ENCODE assay signal across 5 fruit fly cellular contexts in genomic region chr3L:21060189-21061070, dm6.
TF ChIP-seq lines count a peak whose summit lies in the region.

No protein-coding gene starts in this region.

- TF ChIP-seq CTCF in whole organism, embryonic (GFP tag; optimal IDR thresholded peaks at IDR 0.05; lab: Kevin White, UChicago), result no peak

TF ChIP-seq in whole organism, adult, 20 proteins besides CTCF, POLR2A, EP300 and RAD21 (continues in another document):
- TF ChIP-seq CG11617 (GFP tag; optimal IDR thresholded peaks at IDR 0.05; lab: Kevin White, UChicago) (peak; percentile 23), CG1620 (GFP tag; optimal IDR thresholded peaks at IDR 0.05; lab: Kevin White, UChicago) (no peak), ovo (GFP tag; optimal IDR thresholded peaks at IDR 0.05; lab: Kevin White, UChicago) (no peak), Mnt (GFP tag; optimal IDR thresholded peaks at IDR 0.05; lab: Kevin White, UChicago) (no peak), CG5204 (GFP tag; optimal IDR thresholded peaks at IDR 0.05; lab: Kevin White, UChicago) (no peak), CG14711 (tag; optimal IDR thresholded peaks at IDR 0.05; lab: Kevin White, UChicago) (peak; percentile 44), pad (GFP tag; optimal IDR thresholded peaks at IDR 0.05; lab: Kevin White, UChicago) (peak; percentile 3), Clk (GFP tag; optimal IDR thresholded peaks at IDR 0.05; lab: Kevin White, UChicago) (no peak), kay (GFP tag; lab: Kevin White, UChicago; ENCODE audit: borderline replicate concordance) (peak; percentile 55), toe (GFP tag; optimal IDR thresholded peaks at IDR 0.05; lab: Kevin White, UChicago) (no peak), CG12768 (GFP tag; optimal IDR thresholded peaks at IDR 0.05; lab: Kevin White, UChicago) (peak; percentile 5), CG7101 (tag; optimal IDR thresholded peaks at IDR 0.05; lab: Kevin White, UChicago) (peak; percentile 27), tj (GFP tag; optimal IDR thresholded peaks at IDR 0.05; lab: Kevin White, UChicago) (no peak), cnc (optimal IDR thresholded peaks at IDR 0.05; lab: Kevin White, UChicago) (no peak), bab1 (GFP tag; optimal IDR thresholded peaks at IDR 0.05; lab: Kevin White, UChicago) (peak; percentile 17), Crg-1 (GFP tag; optimal IDR thresholded peaks at IDR 0.05; lab: Kevin White, UChicago) (no peak), cic (GFP tag; optimal IDR thresholded peaks at IDR 0.05; lab: Kevin White, UChicago) (no peak), CG7045 (GFP tag; optimal IDR thresholded peaks at IDR 0.05; lab: Kevin White, UChicago) (peak; percentile 13), CG33017 (tag; optimal IDR thresholded peaks at IDR 0.05; lab: Kevin White, UChicago) (peak; percentile 22)

TF ChIP-seq in whole organism, embryonic, 481 proteins besides CTCF, POLR2A, EP300 and RAD21 (continues in another document):
- TF ChIP-seq HLH3B (GFP tag; IDR thresholded peaks at IDR 0.05; lab: Robert Waterston, UW) (no peak), CG3281 (GFP tag; optimal IDR thresholded peaks at IDR 0.05; lab: Kevin White, UChicago) (no peak), fd96Cb (tag; optimal IDR thresholded peaks at IDR 0.05; lab: Kevin White, UChicago) (peak; percentile 35), scrt (GFP tag; optimal IDR thresholded peaks at IDR 0.05; lab: Kevin White, UChicago) (peak; percentile 2), ab (GFP tag; optimal IDR thresholded peaks at IDR 0.05; lab: Kevin White, UChicago) (no peak), bcd (GFP tag; optimal IDR thresholded peaks at IDR 0.05; lab: Kevin White, UChicago) (no peak), CG12071 (GFP tag; optimal IDR thresholded peaks at IDR 0.05; lab: Kevin White, UChicago) (no peak), ci (GFP tag; IDR thresholded peaks at IDR 0.05; lab: Robert Waterston, UW) (0 out of 3 replicates have a peak, but pooled peaks have one; percentile 7), sna (GFP tag; IDR thresholded peaks at IDR 0.05; lab: Robert Waterston, UW; ENCODE audit: partially characterized antibody) (no peak), Pdp1 (GFP tag; optimal IDR thresholded peaks at IDR 0.05; lab: Kevin White, UChicago) (peak in 1 of 2 experiments; percentile 64), Mes4 (GFP tag; optimal IDR thresholded peaks at IDR 0.05; lab: Kevin White, UChicago) (no peak), CG5953 (GFP tag; IDR thresholded peaks at IDR 0.05; lab: Robert Waterston, UW) (no peak), CG12236 (GFP tag; optimal IDR thresholded peaks at IDR 0.05; lab: Kevin White, UChicago) (no peak), CG11398 (GFP tag; optimal IDR thresholded peaks at IDR 0.05; lab: Kevin White, UChicago) (no peak), Adf1 (GFP tag; IDR thresholded peaks at IDR 0.05; lab: Robert Waterston, UW) (no peak), Nf-YA (GFP tag; IDR thresholded peaks at IDR 0.05; lab: Robert Waterston, UW) (no peak), CG14965 (GFP tag; optimal IDR thresholded peaks at IDR 0.05; lab: Kevin White, UChicago; ENCODE audit: borderline replicate concordance) (no peak), TFAM (GFP tag; optimal IDR thresholded peaks at IDR 0.05; lab: Kevin White, UChicago) (no peak)

TF ChIP-seq in whole organism, prepupa, 60 proteins besides CTCF, POLR2A, EP300 and RAD21 (continues in another document):
- TF ChIP-seq Ets21C (GFP tag; optimal IDR thresholded peaks at IDR 0.05; lab: Kevin White, UChicago) (peak; percentile 20), spab (GFP tag; optimal IDR thresholded peaks at IDR 0.05; lab: Kevin White, UChicago) (peak; percentile 9), CG8319 (GFP tag; optimal IDR thresholded peaks at IDR 0.05; lab: Kevin White, UChicago) (no peak), CG6808 (GFP tag; optimal IDR thresholded peaks at IDR 0.05; lab: Kevin White, UChicago) (no peak), net (GFP tag; optimal IDR thresholded peaks at IDR 0.05; lab: Kevin White, UChicago) (peak; percentile 49), Sox15 (GFP tag; optimal IDR thresholded peaks at IDR 0.05; lab: Kevin White, UChicago) (peak; percentile 23), CG10669 (GFP tag; optimal IDR thresholded peaks at IDR 0.05; lab: Kevin White, UChicago) (peak; percentile 40), svp (GFP tag; lab: Kevin White, UChicago) (no peak), fkh (GFP tag; optimal IDR thresholded peaks at IDR 0.05; lab: Kevin White, UChicago) (no peak), CG34406 (GFP tag; optimal IDR thresholded peaks at IDR 0.05; lab: Kevin White, UChicago) (peak; percentile 41), Eip78C (GFP tag; lab: Kevin White, UChicago) (peak; percentile 89), Sox102F (GFP tag; optimal IDR thresholded peaks at IDR 0.05; lab: Kevin White, UChicago) (peak; percentile 17), CG4318 (GFP tag; optimal IDR thresholded peaks at IDR 0.05; lab: Kevin White, UChicago) (peak; percentile 45), cyc (GFP tag; optimal IDR thresholded peaks at IDR 0.05; lab: Kevin White, UChicago) (peak; percentile 44), Hr4 (GFP tag; optimal IDR thresholded peaks at IDR 0.05; lab: Kevin White, UChicago) (peak; percentile 71), CG15336 (GFP tag; IDR thresholded peaks at IDR 0.05; lab: Robert Waterston, UW) (peak; percentile 56), Ets96B (tag; optimal IDR thresholded peaks at IDR 0.05; lab: Kevin White, UChicago) (peak; percentile 12), CG3919 (GFP tag; optimal IDR thresholded peaks at IDR 0.05; lab: Kevin White, UChicago) (peak; percentile 43), Smox (GFP tag; optimal IDR thresholded peaks at IDR 0.05; lab: Kevin White, UChicago) (peak; percentile 70), CG11902 (GFP tag; optimal IDR thresholded peaks at IDR 0.05; lab: Kevin White, UChicago) (peak; percentile 0)

TF ChIP-seq in whole organism, pupa, 21 proteins besides CTCF, POLR2A, EP300 and RAD21:
- TF ChIP-seq EcR (GFP tag; optimal IDR thresholded peaks at IDR 0.05; lab: Kevin White, UChicago) (no peak), CG10348 (GFP tag; IDR thresholded peaks at IDR 0.05; lab: Robert Waterston, UW) (no peak), CG17806 (tag; optimal IDR thresholded peaks at IDR 0.05; lab: Kevin White, UChicago) (peak; percentile 58), CG12605 (GFP tag; IDR thresholded peaks at IDR 0.05; lab: Robert Waterston, UW) (no peak), CG34367 (tag; optimal IDR thresholded peaks at IDR 0.05; lab: Kevin White, UChicago) (no peak), CG4496 (GFP tag; IDR thresholded peaks at IDR 0.05; lab: Robert Waterston, UW) (no peak), Pif1A (GFP tag; optimal IDR thresholded peaks at IDR 0.05; lab: Kevin White, UChicago) (peak; percentile 35), fd96Ca (GFP tag; IDR thresholded peaks at IDR 0.05; lab: Robert Waterston, UW) (no peak), Pif1B (GFP tag; optimal IDR thresholded peaks at IDR 0.05; lab: Kevin White, UChicago) (no peak), rn (GFP tag; IDR thresholded peaks at IDR 0.05; lab: Robert Waterston, UW) (no peak), CG15710 (tag; optimal IDR thresholded peaks at IDR 0.05; lab: Kevin White, UChicago) (no peak), Snoo (tag; optimal IDR thresholded peaks at IDR 0.05; lab: Kevin White, UChicago) (no peak), CG9948 (tag; optimal IDR thresholded peaks at IDR 0.05; lab: Kevin White, UChicago) (peak; percentile 57), gl (tag; optimal IDR thresholded peaks at IDR 0.05; lab: Kevin White, UChicago) (no peak), CG32121 (GFP tag; IDR thresholded peaks at IDR 0.05; lab: Robert Waterston, UW) (peak; percentile 22; the same call in 1 of the 2 replicates), CG8301 (tag; optimal IDR thresholded peaks at IDR 0.05; lab: Kevin White, UChicago) (peak; percentile 56), CG13204 (GFP tag; optimal IDR thresholded peaks at IDR 0.05; lab: Kevin White, UChicago) (no peak), Ets98B (GFP tag; IDR thresholded peaks at IDR 0.05; lab: Robert Waterston, UW) (no peak), CG14655 (GFP tag; optimal IDR thresholded peaks at IDR 0.05; lab: Kevin White, UChicago) (peak; percentile 60), CG8159 (tag; optimal IDR thresholded peaks at IDR 0.05; lab: Kevin White, UChicago) (peak; percentile 53), D1 (tag; optimal IDR thresholded peaks at IDR 0.05; lab: Kevin White, UChicago) (no peak)

TF ChIP-seq in whole organism, wandering third instar larva, 38 proteins besides CTCF, POLR2A, EP300 and RAD21:
- TF ChIP-seq HLH106 (tag; optimal IDR thresholded peaks at IDR 0.05; lab: Kevin White, UChicago) (peak; percentile 56), OdsH (GFP tag; optimal IDR thresholded peaks at IDR 0.05; lab: Kevin White, UChicago) (peak; percentile 54), Hnf4 (GFP tag; optimal IDR thresholded peaks at IDR 0.05; lab: Kevin White, UChicago) (peak; percentile 19), dl (GFP tag; optimal IDR thresholded peaks at IDR 0.05; lab: Kevin White, UChicago; ENCODE audit: insufficient read depth in 1 of 2, partially characterized antibody in 2 of 2) (peak; percentile 32 to 38), fru (GFP tag; optimal IDR thresholded peaks at IDR 0.05; lab: Kevin White, UChicago) (peak; percentile 50), psq (GFP tag; optimal IDR thresholded peaks at IDR 0.05; lab: Kevin White, UChicago) (peak; percentile 50), dmrt93B (GFP tag; optimal IDR thresholded peaks at IDR 0.05; lab: Kevin White, UChicago) (peak; percentile 15), Sp1 (GFP tag; optimal IDR thresholded peaks at IDR 0.05; lab: Kevin White, UChicago) (peak; percentile 69), tai (GFP tag; optimal IDR thresholded peaks at IDR 0.05; lab: Kevin White, UChicago) (peak; percentile 47), lola (GFP tag; optimal IDR thresholded peaks at IDR 0.05; lab: Kevin White, UChicago) (no peak), CrebA (GFP tag; optimal IDR thresholded peaks at IDR 0.05; lab: Kevin White, UChicago; ENCODE audit: borderline replicate concordance) (no peak), br (GFP tag; optimal IDR thresholded peaks at IDR 0.05; lab: Kevin White, UChicago) (peak; percentile 14), Abd-B (GFP tag; optimal IDR thresholded peaks at IDR 0.05; lab: Kevin White, UChicago) (no peak), foxo (GFP tag; optimal IDR thresholded peaks at IDR 0.05; lab: Kevin White, UChicago) (peak in 1 of 2 experiments; percentile 58), woc (GFP tag; optimal IDR thresholded peaks at IDR 0.05; lab: Kevin White, UChicago) (peak; percentile 12), h (GFP tag; optimal IDR thresholded peaks at IDR 0.05; lab: Kevin White, UChicago) (peak; percentile 40), ey (GFP tag; optimal IDR thresholded peaks at IDR 0.05; lab: Kevin White, UChicago) (peak; percentile 32), N (GFP tag; optimal IDR thresholded peaks at IDR 0.05; lab: Kevin White, UChicago) (no peak), Vsx2 (GFP tag; optimal IDR thresholded peaks at IDR 0.05; lab: Kevin White, UChicago; ENCODE audit: partially characterized antibody) (no peak), Mio (GFP tag; optimal IDR thresholded peaks at IDR 0.05; lab: Kevin White, UChicago) (no peak), rgr (GFP tag; optimal IDR thresholded peaks at IDR 0.05; lab: Kevin White, UChicago) (peak; percentile 34)
